Worm (Caenorhabditis elegans): ENCODE results near the gene srh-125.

ce11 chrV:7480949-7481348, 4.3 kb upstream of the srh-125 start, which contains the start of gene C18B10.6:
- TF ChIP-seq rnt-1 (tag; optimal IDR thresholded peaks at IDR 0.05), result no peak
- no peak for TF ChIP-seq nhr-232 (tag; optimal IDR thresholded peaks at IDR 0.05)
- TF ChIP-seq pqm-1 (tag; optimal IDR thresholded peaks at IDR 0.05), result no peak
